Fruit fly (Drosophila melanogaster) whole organism, wandering third instar larva: ENCODE data around the gene Hsp70Ba.

ENCODE experiments used
- Abd-B ChIP-seq: fragments of >200 bp; optimal IDR thresholded peaks from 2 replicates; lab custom pipeline; 2017; ENCODE audit warnings: missing biosample characterization, missing genetic modification characterization
- CG32264 ChIP-seq: fragments of 200-800 bp; sonication (Bioruptor generic); optimal IDR thresholded peaks from 2 replicates; lab custom pipeline; 2016; ENCODE audit warnings: missing biosample characterization, missing genetic modification characterization
- CG9705 ChIP-seq: fragments of 200-800 bp; sonication (Bioruptor generic); optimal IDR thresholded peaks from 2 replicates; lab custom pipeline; 2018; ENCODE audit warnings: missing biosample characterization, mild to moderate bottlenecking, missing genetic modification characterization
- CrebA ChIP-seq: fragments of 200-800 bp; sonication (Bioruptor generic); optimal IDR thresholded peaks from 2 replicates; lab custom pipeline; 2016; ENCODE audit warnings: missing biosample characterization, mild to moderate bottlenecking, missing genetic modification characterization, borderline replicate concordance
- Dfd ChIP-seq: fragments of >200 bp; optimal IDR thresholded peaks from 2 replicates; lab custom pipeline; 2017; ENCODE audit warnings: missing biosample characterization, missing genetic modification characterization
- Dif ChIP-seq: fragments of 200-275, 200-300 bp; sonication (Bioruptor generic); optimal IDR thresholded peaks from 2 replicates; lab custom pipeline; 2018; ENCODE audit warnings: missing biosample characterization, missing genetic modification characterization; ENCODE audit not compliant: partially characterized antibody
- GATAd ChIP-seq: sonication (Bioruptor generic); optimal IDR thresholded peaks from 2 replicates; lab custom pipeline; 2016; ENCODE audit warnings: missing biosample characterization, missing genetic modification characterization
- HLH106 ChIP-seq: fragments of 200-800 bp; optimal IDR thresholded peaks from 3 replicates; lab custom pipeline; 2019; ENCODE audit warnings: missing biosample characterization, mild to moderate bottlenecking, missing genetic modification characterization, moderate library complexity
- Hnf4 ChIP-seq: fragments of 200-800 bp; sonication (Bioruptor generic); optimal IDR thresholded peaks from 2 replicates; lab custom pipeline; 2016; ENCODE audit warnings: missing biosample characterization, mild to moderate bottlenecking, missing genetic modification characterization
- Hr78 ChIP-seq: fragments of >200 bp; optimal IDR thresholded peaks from 2 replicates; lab custom pipeline; 2017; ENCODE audit warnings: missing biosample characterization, missing genetic modification characterization
- Hr83 ChIP-seq: fragments of 200-300 bp; sonication (Bioruptor generic); optimal IDR thresholded peaks from 2 replicates; lab custom pipeline; 2016; ENCODE audit warnings: missing biosample characterization, mild to moderate bottlenecking, missing genetic modification characterization, moderate library complexity; ENCODE audit not compliant: poor library complexity, severe bottlenecking
- Jra ChIP-seq: sonication (Bioruptor generic); optimal IDR thresholded peaks from 2 replicates; lab custom pipeline; 2016; ENCODE audit warnings: missing biosample characterization, missing genetic modification characterization
- Mio ChIP-seq: sonication (Bioruptor generic); optimal IDR thresholded peaks from 2 replicates; lab custom pipeline; 2016; ENCODE audit warnings: missing biosample characterization, missing genetic modification characterization
- Myc ChIP-seq: fragments of >200 bp; optimal IDR thresholded peaks from 2 replicates; lab custom pipeline; 2017
- N ChIP-seq: fragments of >200 bp; optimal IDR thresholded peaks from 2 replicates; lab custom pipeline; 2018; ENCODE audit warnings: missing biosample characterization, missing external identifiers, missing genetic modification characterization
- OdsH ChIP-seq: fragments of 200-800 bp; sonication (Bioruptor generic); optimal IDR thresholded peaks from 2 replicates; lab custom pipeline; 2016; ENCODE audit warnings: missing biosample characterization, mild to moderate bottlenecking, missing genetic modification characterization
- Rel ChIP-seq, 2 experiments: fragments of 200-800 bp; sonication (Bioruptor generic) in 1 of 2; optimal IDR thresholded peaks; 2 replicates in 1 of 2; 3 replicates in 1 of 2; lab custom pipeline; 2016 to 2019; ENCODE audit warnings: mild to moderate bottlenecking in 2 of 2, missing biosample characterization in 2 of 2, missing genetic modification characterization in 2 of 2, moderate library complexity in 1 of 2
- Sp1 ChIP-seq: fragments of 200-800 bp; sonication (Bioruptor generic); optimal IDR thresholded peaks from 3 replicates; lab custom pipeline; 2019; ENCODE audit warnings: missing biosample characterization, mild to moderate bottlenecking, missing genetic modification characterization, moderate library complexity
- Vsx2 ChIP-seq: fragments of 200-300, 225-300 bp; sonication (Bioruptor generic); optimal IDR thresholded peaks from 2 replicates; lab custom pipeline; 2018; ENCODE audit warnings: missing biosample characterization, missing genetic modification characterization; ENCODE audit not compliant: partially characterized antibody
- br ChIP-seq: fragments of 200-800 bp; sonication (Bioruptor generic); optimal IDR thresholded peaks from 2 replicates; lab custom pipeline; 2016; ENCODE audit warnings: missing biosample characterization, missing genetic modification characterization
- brk ChIP-seq: fragments of 200-800 bp; sonication (Bioruptor generic); optimal IDR thresholded peaks from 2 replicates; lab custom pipeline; 2016; ENCODE audit warnings: missing biosample characterization, mild to moderate bottlenecking, missing genetic modification characterization
- dl ChIP-seq, 2 experiments: fragments of 175-275, 200-275 bp in 1 of 2; fragments of 200-275 bp in 1 of 2; sonication (Bioruptor generic); optimal IDR thresholded peaks; lab custom pipeline; 2018; ENCODE audit warnings: mild to moderate bottlenecking in 2 of 2, missing biosample characterization in 2 of 2, missing genetic modification characterization in 2 of 2, moderate library complexity in 2 of 2; ENCODE audit not compliant: partially characterized antibody in 2 of 2, insufficient read depth in 1 of 2
- dmrt93B ChIP-seq: fragments of 200-800 bp; sonication (Bioruptor generic); optimal IDR thresholded peaks from 2 replicates; lab custom pipeline; 2018; ENCODE audit warnings: missing biosample characterization, mild to moderate bottlenecking, missing genetic modification characterization
- dsf ChIP-seq: sonication (Bioruptor generic); optimal IDR thresholded peaks from 2 replicates; lab custom pipeline; 2016; ENCODE audit warnings: missing biosample characterization, missing genetic modification characterization, borderline replicate concordance
- ey ChIP-seq: fragments of 200-800 bp; sonication (Bioruptor generic); optimal IDR thresholded peaks from 2 replicates; lab custom pipeline; 2016; ENCODE audit warnings: missing biosample characterization, missing genetic modification characterization
- foxo ChIP-seq, 2 experiments: fragments of 200-800 bp; sonication (Bioruptor generic); optimal IDR thresholded peaks; 2 replicates in 1 of 2; 3 replicates in 1 of 2; lab custom pipeline; 2016 to 2017; ENCODE audit warnings: missing biosample characterization in 2 of 2, missing genetic modification characterization in 2 of 2
- fru ChIP-seq: fragments of 200-800 bp; sonication (Bioruptor generic); optimal IDR thresholded peaks from 3 replicates; lab custom pipeline; 2016; ENCODE audit warnings: missing biosample characterization, mild to moderate bottlenecking, missing genetic modification characterization
- h ChIP-seq: fragments of 200-800 bp; sonication (Bioruptor generic); optimal IDR thresholded peaks from 3 replicates; lab custom pipeline; 2016; ENCODE audit warnings: missing biosample characterization, mild to moderate bottlenecking, missing genetic modification characterization
- jim ChIP-seq: fragments of 175-275, 200-325 bp; sonication (Bioruptor generic); optimal IDR thresholded peaks from 2 replicates; lab custom pipeline; 2016; ENCODE audit warnings: missing biosample characterization, mild to moderate bottlenecking, missing genetic modification characterization
- lola ChIP-seq: fragments of >200 bp; optimal IDR thresholded peaks from 2 replicates; lab custom pipeline; 2017; ENCODE audit warnings: missing biosample characterization, missing genetic modification characterization
- pan ChIP-seq: fragments of >200 bp; optimal IDR thresholded peaks from 2 replicates; lab custom pipeline; 2017
- psq ChIP-seq: fragments of 200-800 bp; sonication (Bioruptor generic); optimal IDR thresholded peaks from 3 replicates; lab custom pipeline; 2017; ENCODE audit warnings: missing biosample characterization, mild to moderate bottlenecking, missing genetic modification characterization, moderate library complexity
- rgr ChIP-seq: fragments of 200-800 bp; sonication (Bioruptor generic); optimal IDR thresholded peaks from 3 replicates; lab custom pipeline; 2016; ENCODE audit warnings: missing biosample characterization, mild to moderate bottlenecking, missing genetic modification characterization
- sage ChIP-seq: fragments of 200-800 bp; sonication (Bioruptor generic); optimal IDR thresholded peaks from 2 replicates; lab custom pipeline; 2016; ENCODE audit warnings: missing biosample characterization, mild to moderate bottlenecking, missing genetic modification characterization
- sv ChIP-seq: fragments of 200-800 bp; sonication (Bioruptor generic); optimal IDR thresholded peaks from 3 replicates; lab custom pipeline; 2016; ENCODE audit warnings: missing biosample characterization, missing genetic modification characterization
- tai ChIP-seq: sonication (Bioruptor generic); optimal IDR thresholded peaks from 2 replicates; lab custom pipeline; 2016; ENCODE audit warnings: missing biosample characterization, missing genetic modification characterization
- usp ChIP-seq: fragments of >200 bp; optimal IDR thresholded peaks from 2 replicates; lab custom pipeline; 2017; ENCODE audit warnings: missing biosample characterization, missing genetic modification characterization
- woc ChIP-seq: sonication (Bioruptor generic); optimal IDR thresholded peaks from 2 replicates; lab custom pipeline; 2016; ENCODE audit warnings: missing biosample characterization, mild to moderate bottlenecking, missing genetic modification characterization

Hsp70Ba gene

DNA sequence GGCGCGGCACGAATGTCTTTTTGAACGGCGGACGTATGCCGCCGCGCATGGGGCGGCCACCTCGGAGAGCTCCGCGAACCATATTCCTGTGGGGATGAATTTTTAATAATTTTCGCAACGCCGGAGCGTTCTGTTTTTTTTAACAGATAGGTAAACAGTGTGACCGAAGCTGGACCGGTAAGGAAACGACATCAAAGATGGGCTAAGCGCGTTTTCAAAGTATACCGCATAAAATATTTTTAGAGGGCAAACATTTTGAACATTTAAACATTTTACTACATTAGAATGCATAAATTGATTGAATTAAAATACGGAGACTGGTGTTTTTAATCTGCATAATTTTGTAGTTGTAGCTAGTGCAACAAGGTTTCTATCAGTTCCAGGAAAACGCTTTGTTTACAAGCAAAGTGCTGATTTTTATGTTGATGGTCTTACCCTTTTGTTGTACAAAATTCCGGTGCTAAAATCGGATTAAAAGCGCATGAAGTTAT lies 38.4 kb downstream of the Hsp70Ba start, which contains the start of the genes CG5641 and CG5245:
Gene CG5641, minus strand, starts transcription at position 163 of the 491 bp plus-strand sequence.
Gene CG5245, plus strand, starts transcription at position 441 of the 491 bp plus-strand sequence.
- TF ChIP-seq Abd-B (GFP tag; lab: Kevin White, UChicago) (no peak), dl (GFP tag; optimal IDR thresholded peaks at IDR 0.05; lab: Kevin White, UChicago; ENCODE audit: insufficient read depth in 1 of 2, partially characterized antibody in 2 of 2) (no peak), Myc (no peak), Rel (GFP tag; optimal IDR thresholded peaks at IDR 0.05; lab: Kevin White, UChicago) (no peak), Rel (tag; optimal IDR thresholded peaks at IDR 0.05; lab: Kevin White, UChicago) (peak; percentile 66)

DNA sequence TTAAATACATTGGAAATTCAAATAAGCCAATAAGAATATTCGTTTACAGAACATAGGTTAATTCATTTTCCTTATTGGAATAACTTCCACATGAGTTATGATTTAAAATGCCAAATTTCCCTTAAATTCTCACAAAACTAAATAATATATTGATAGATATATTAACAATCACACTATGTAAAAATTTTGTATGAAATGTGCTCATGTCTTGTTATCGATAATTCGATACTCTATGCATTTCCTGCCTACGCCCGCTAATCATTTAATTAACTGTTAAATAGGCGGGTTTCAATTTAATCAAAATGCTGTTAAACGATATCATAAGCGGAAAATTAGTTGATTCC lies 41.3 kb downstream of the Hsp70Ba start, which contains the start of gene NANS:
Gene NANS, plus strand, starts transcription at position 269 of the 344 bp plus-strand sequence.
- no peak for TF ChIP-seq Dif
- no peak for TF ChIP-seq HLH106 (tag; lab: Kevin White, UChicago)
- TF ChIP-seq Sp1 (GFP tag; lab: Kevin White, UChicago): no peak
- TF ChIP-seq Mio (GFP tag; lab: Kevin White, UChicago): no peak
- no peak for TF ChIP-seq CG32264 (GFP tag; lab: Kevin White, UChicago)

DNA sequence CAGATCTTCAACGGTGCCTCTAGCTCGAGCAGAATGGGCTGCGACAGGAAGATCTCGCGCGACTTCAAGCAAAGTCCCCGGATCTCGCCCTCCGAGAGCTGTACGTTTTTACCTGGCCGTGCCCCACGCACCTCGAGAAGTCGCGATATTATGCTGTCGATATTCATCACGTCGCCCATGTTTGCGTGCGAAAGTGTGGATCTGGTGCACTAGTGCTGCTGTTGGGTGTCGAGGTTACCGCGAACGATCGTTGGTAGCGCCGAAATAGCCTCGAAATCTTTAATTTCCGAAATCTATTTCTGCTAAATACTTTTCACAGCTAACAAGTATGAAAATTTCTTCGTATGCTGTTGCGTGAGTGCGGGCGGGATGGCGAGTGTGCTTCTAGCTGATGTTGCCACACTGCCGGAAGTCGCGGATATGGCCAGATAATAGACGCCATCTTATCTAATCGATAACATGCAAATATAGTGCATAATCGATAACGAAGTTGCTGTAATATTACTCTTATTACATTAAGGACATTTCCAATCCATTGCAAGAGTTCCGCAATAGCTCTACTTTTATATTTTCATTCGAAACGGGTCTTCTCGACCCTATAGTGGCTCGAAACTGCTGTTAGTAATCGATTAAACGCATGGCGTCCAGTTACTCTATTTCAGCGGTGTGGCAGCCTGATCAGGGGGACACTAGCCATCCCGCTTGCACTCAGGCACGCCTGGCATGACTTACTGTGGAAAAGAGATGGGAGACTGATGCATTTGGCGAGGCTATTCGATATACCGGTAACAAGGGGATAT lies 41.9 kb downstream of the Hsp70Ba start, which contains the start of gene Pp1-87B:
Gene Pp1-87B, minus strand, starts transcription at position 408 of the 800 bp plus-strand sequence.
- TF ChIP-seq N (GFP tag; lab: Kevin White, UChicago) (no peak), psq (GFP tag; lab: Kevin White, UChicago) (peak; percentile 6), Abd-B (GFP tag; lab: Kevin White, UChicago) (no peak), lola (GFP tag; lab: Kevin White, UChicago) (no peak), Jra (GFP tag; lab: Kevin White, UChicago) (no peak), dmrt93B (GFP tag; lab: Kevin White, UChicago) (no peak), dsf (GFP tag; lab: Kevin White, UChicago) (no peak), Hr83 (GFP tag; lab: Kevin White, UChicago) (no peak), OdsH (GFP tag; lab: Kevin White, UChicago) (no peak), woc (GFP tag; lab: Kevin White, UChicago) (no peak), foxo (GFP tag; optimal IDR thresholded peaks at IDR 0.05; lab: Kevin White, UChicago) (no peak), dl (GFP tag; optimal IDR thresholded peaks at IDR 0.05; lab: Kevin White, UChicago; ENCODE audit: insufficient read depth in 1 of 2, partially characterized antibody in 2 of 2) (no peak), Hnf4 (no peak), HLH106 (tag; lab: Kevin White, UChicago) (peak; percentile 24), br (GFP tag; lab: Kevin White, UChicago) (no peak), GATAd (GFP tag; lab: Kevin White, UChicago) (no peak), CrebA (GFP tag; lab: Kevin White, UChicago) (no peak), Vsx2 (GFP tag; lab: Kevin White, UChicago) (no peak), fru (no peak), Hr78 (GFP tag; lab: Kevin White, UChicago) (no peak), Mio (GFP tag; lab: Kevin White, UChicago) (no peak), Myc (peak; percentile 83), Sp1 (GFP tag; lab: Kevin White, UChicago) (peak; percentile 38), Dfd (no peak), pan (lab: Kevin White, UChicago) (no peak), sv (no peak), rgr (GFP tag; lab: Kevin White, UChicago) (no peak), CG32264 (GFP tag; lab: Kevin White, UChicago) (no peak), CG9705 (GFP tag; lab: Kevin White, UChicago) (peak; percentile 38), sage (GFP tag; lab: Kevin White, UChicago) (no peak), Dif (no peak), jim (GFP tag; lab: Kevin White, UChicago) (no peak), ey (GFP tag; lab: Kevin White, UChicago) (peak; percentile 4), usp (GFP tag; lab: Kevin White, UChicago) (no peak), brk (GFP tag; lab: Kevin White, UChicago) (no peak), Rel (GFP tag; optimal IDR thresholded peaks at IDR 0.05; lab: Kevin White, UChicago) (no peak), Rel (tag; optimal IDR thresholded peaks at IDR 0.05; lab: Kevin White, UChicago) (peak; percentile 28), h (GFP tag; lab: Kevin White, UChicago) (no peak), tai (no peak)
